Worm (Caenorhabditis elegans): ENCODE results near the gene nhr-17.

- TF ChIP-seq lin-39 (tag; optimal IDR thresholded peaks at IDR 0.05) (no peak), mdl-1 (tag; optimal IDR thresholded peaks at IDR 0.05) (no peak), ama-1 (optimal IDR thresholded peaks at IDR 0.05) (no peak), sma-3 (GFP tag; optimal IDR thresholded peaks at IDR 0.05) (no peak), lin-13 (GFP tag; optimal IDR thresholded peaks at IDR 0.05) (no peak), sma-9 (GFP tag; optimal IDR thresholded peaks at IDR 0.05) (no peak), sma-9 (tag; optimal IDR thresholded peaks at IDR 0.05) (no peak), snpc-4 (tag; optimal IDR thresholded peaks at IDR 0.05) (no peak), zag-1 (tag; optimal IDR thresholded peaks at IDR 0.05) (no peak), elt-3 (tag; optimal IDR thresholded peaks at IDR 0.05) (no peak), nhr-11 (tag; optimal IDR thresholded peaks at IDR 0.05) (no peak)
Measured at ce11 chrX:12679603-12680002, 11.9 kb upstream of the nhr-17 start.
